Worm (Caenorhabditis elegans) whole organism, L3 larva: Measurements from ENCODE around the gene ins-17.

Experiments used
- eor-1 ChIP-seq, 2 experiments: fragments of 150-350 bp; optimal IDR thresholded peaks; 2 replicates each; lab custom pipeline; 2014 to 2018; ENCODE audit warnings: missing biosample characterization in 2 of 2, missing genetic modification characterization in 2 of 2
- jun-1 ChIP-seq: fragments of 150-350 bp; optimal IDR thresholded peaks from 2 replicates; lab custom pipeline; 2014; ENCODE audit warnings: missing biosample characterization, missing genetic modification reagents, missing genetic modification characterization
- nhr-12 ChIP-seq: fragments of 150-350 bp; optimal IDR thresholded peaks from 2 replicates; lab custom pipeline; 2014; ENCODE audit warnings: missing biosample characterization, missing genetic modification characterization
- tbx-2 ChIP-seq: sonication (generic microtip); optimal IDR thresholded peaks from 2 replicates; lab custom pipeline; 2016; ENCODE audit warnings: mild to moderate bottlenecking, missing genetic modification characterization, missing compliant biosample characterization
- unc-39 ChIP-seq: sonication (generic microtip); optimal IDR thresholded peaks from 4 replicates; lab custom pipeline; 2017; ENCODE audit warnings: missing biosample characterization, missing genetic modification characterization
- unc-62 ChIP-seq: fragments of 150-350 bp; sonication (generic microtip); optimal IDR thresholded peaks from 4 replicates; lab custom pipeline; 2014; ENCODE audit warnings: missing biosample characterization, missing genetic modification reagents, missing genetic modification characterization
- ztf-4 ChIP-seq: fragments of 150-350 bp; optimal IDR thresholded peaks from 2 replicates; lab custom pipeline; 2014; ENCODE audit warnings: missing biosample characterization, missing genetic modification characterization

- no peak for TF ChIP-seq jun-1 (tag; lab: Kevin White, UChicago)
- TF ChIP-seq ztf-4 (tag; lab: Kevin White, UChicago) = no peak
- TF ChIP-seq tbx-2 (tag; lab: Kevin White, UChicago) = no peak
- no peak for TF ChIP-seq nhr-12
- TF ChIP-seq eor-1 (tag; optimal IDR thresholded peaks at IDR 0.05; lab: Kevin White, UChicago) = no peak
- no peak for TF ChIP-seq unc-62 (GFP tag; lab: Kevin White, UChicago)
- TF ChIP-seq unc-39 (tag; lab: Kevin White, UChicago) = no peak
These were observed 22.5 kb downstream of the ins-17 start for ce11 chrIII:4454919-4455318.
